Fruit fly (Drosophila melanogaster): ENCODE data around the gene Herp.

DNA sequence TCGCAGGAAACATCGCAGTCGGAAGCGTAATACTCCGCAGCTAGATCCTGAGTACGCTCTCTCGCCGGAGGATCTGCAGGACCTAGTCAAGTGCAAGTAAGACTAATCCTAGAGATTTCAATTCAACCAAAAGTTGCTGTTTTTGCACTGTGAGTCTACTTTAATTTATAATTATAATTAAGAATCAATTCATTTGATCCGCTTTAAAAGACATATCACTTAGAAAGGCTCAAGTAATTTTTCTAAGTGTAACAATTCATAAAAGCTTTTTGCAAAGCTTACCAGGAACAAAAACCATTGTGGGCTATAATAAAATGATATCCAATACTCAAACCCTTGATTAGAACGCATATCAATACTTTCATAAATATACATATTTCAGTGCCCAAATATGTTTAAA, 43.0 kb downstream of the Herp start:
- TF ChIP-seq CG13204 (GFP tag; optimal IDR thresholded peaks at IDR 0.05) (no peak), CG8159 (tag; optimal IDR thresholded peaks at IDR 0.05) (peak; percentile 2), CG9948 (tag; optimal IDR thresholded peaks at IDR 0.05) (no peak), Snoo (tag; optimal IDR thresholded peaks at IDR 0.05) (no peak), fd96Ca (GFP tag; IDR thresholded peaks at IDR 0.05) (no peak), CG8301 (tag; optimal IDR thresholded peaks at IDR 0.05) (no peak), CG12605 (GFP tag; IDR thresholded peaks at IDR 0.05) (no peak), D1 (tag; optimal IDR thresholded peaks at IDR 0.05) (no peak), EcR (GFP tag; optimal IDR thresholded peaks at IDR 0.05) (no peak)
